Fruit fly (Drosophila melanogaster) whole organism, wandering third instar larva: ENCODE measurements around the gene CG45105.
A peak's percentile ranks its signal among the peaks of the same experiment; 100 is the strongest.

Source experiments
- Abd-B ChIP-seq: fragments of >200 bp; optimal IDR thresholded peaks from 2 replicates; lab custom pipeline; 2017; ENCODE audit warnings: missing biosample characterization, missing genetic modification characterization
- CG32264 ChIP-seq: fragments of 200-800 bp; sonication (Bioruptor generic); optimal IDR thresholded peaks from 2 replicates; lab custom pipeline; 2016; ENCODE audit warnings: missing biosample characterization, missing genetic modification characterization
- CrebA ChIP-seq: fragments of 200-800 bp; sonication (Bioruptor generic); optimal IDR thresholded peaks from 2 replicates; lab custom pipeline; 2016; ENCODE audit warnings: missing biosample characterization, mild to moderate bottlenecking, missing genetic modification characterization, borderline replicate concordance
- Dfd ChIP-seq: fragments of >200 bp; optimal IDR thresholded peaks from 2 replicates; lab custom pipeline; 2017; ENCODE audit warnings: missing biosample characterization, missing genetic modification characterization
- Dif ChIP-seq: fragments of 200-275, 200-300 bp; sonication (Bioruptor generic); optimal IDR thresholded peaks from 2 replicates; lab custom pipeline; 2018; ENCODE audit warnings: missing biosample characterization, missing genetic modification characterization; ENCODE audit not compliant: partially characterized antibody
- GATAd ChIP-seq: sonication (Bioruptor generic); optimal IDR thresholded peaks from 2 replicates; lab custom pipeline; 2016; ENCODE audit warnings: missing biosample characterization, missing genetic modification characterization
- HLH106 ChIP-seq: fragments of 200-800 bp; optimal IDR thresholded peaks from 3 replicates; lab custom pipeline; 2019; ENCODE audit warnings: missing biosample characterization, mild to moderate bottlenecking, missing genetic modification characterization, moderate library complexity
- Hnf4 ChIP-seq: fragments of 200-800 bp; sonication (Bioruptor generic); optimal IDR thresholded peaks from 2 replicates; lab custom pipeline; 2016; ENCODE audit warnings: missing biosample characterization, mild to moderate bottlenecking, missing genetic modification characterization
- Hr78 ChIP-seq: fragments of >200 bp; optimal IDR thresholded peaks from 2 replicates; lab custom pipeline; 2017; ENCODE audit warnings: missing biosample characterization, missing genetic modification characterization
- Hr83 ChIP-seq: fragments of 200-300 bp; sonication (Bioruptor generic); optimal IDR thresholded peaks from 2 replicates; lab custom pipeline; 2016; ENCODE audit warnings: missing biosample characterization, mild to moderate bottlenecking, missing genetic modification characterization, moderate library complexity; ENCODE audit not compliant: poor library complexity, severe bottlenecking
- Jra ChIP-seq: sonication (Bioruptor generic); optimal IDR thresholded peaks from 2 replicates; lab custom pipeline; 2016; ENCODE audit warnings: missing biosample characterization, missing genetic modification characterization
- Mio ChIP-seq: sonication (Bioruptor generic); optimal IDR thresholded peaks from 2 replicates; lab custom pipeline; 2016; ENCODE audit warnings: missing biosample characterization, missing genetic modification characterization
- OdsH ChIP-seq: fragments of 200-800 bp; sonication (Bioruptor generic); optimal IDR thresholded peaks from 2 replicates; lab custom pipeline; 2016; ENCODE audit warnings: missing biosample characterization, mild to moderate bottlenecking, missing genetic modification characterization
- Rel ChIP-seq, 2 experiments: fragments of 200-800 bp; sonication (Bioruptor generic) in 1 of 2; optimal IDR thresholded peaks; 2 replicates in 1 of 2; 3 replicates in 1 of 2; lab custom pipeline; 2016 to 2019; ENCODE audit warnings: mild to moderate bottlenecking in 2 of 2, missing biosample characterization in 2 of 2, missing genetic modification characterization in 2 of 2, moderate library complexity in 1 of 2
- Sp1 ChIP-seq: fragments of 200-800 bp; sonication (Bioruptor generic); optimal IDR thresholded peaks from 3 replicates; lab custom pipeline; 2019; ENCODE audit warnings: missing biosample characterization, mild to moderate bottlenecking, missing genetic modification characterization, moderate library complexity
- Vsx2 ChIP-seq: fragments of 200-300, 225-300 bp; sonication (Bioruptor generic); optimal IDR thresholded peaks from 2 replicates; lab custom pipeline; 2018; ENCODE audit warnings: missing biosample characterization, missing genetic modification characterization; ENCODE audit not compliant: partially characterized antibody
- br ChIP-seq: fragments of 200-800 bp; sonication (Bioruptor generic); optimal IDR thresholded peaks from 2 replicates; lab custom pipeline; 2016; ENCODE audit warnings: missing biosample characterization, missing genetic modification characterization
- brk ChIP-seq: fragments of 200-800 bp; sonication (Bioruptor generic); optimal IDR thresholded peaks from 2 replicates; lab custom pipeline; 2016; ENCODE audit warnings: missing biosample characterization, mild to moderate bottlenecking, missing genetic modification characterization
- dmrt93B ChIP-seq: fragments of 200-800 bp; sonication (Bioruptor generic); optimal IDR thresholded peaks from 2 replicates; lab custom pipeline; 2018; ENCODE audit warnings: missing biosample characterization, mild to moderate bottlenecking, missing genetic modification characterization
- dsf ChIP-seq: sonication (Bioruptor generic); optimal IDR thresholded peaks from 2 replicates; lab custom pipeline; 2016; ENCODE audit warnings: missing biosample characterization, missing genetic modification characterization, borderline replicate concordance
- ey ChIP-seq: fragments of 200-800 bp; sonication (Bioruptor generic); optimal IDR thresholded peaks from 2 replicates; lab custom pipeline; 2016; ENCODE audit warnings: missing biosample characterization, missing genetic modification characterization
- foxo ChIP-seq, 2 experiments: fragments of 200-800 bp; sonication (Bioruptor generic); optimal IDR thresholded peaks; 2 replicates in 1 of 2; 3 replicates in 1 of 2; lab custom pipeline; 2016 to 2017; ENCODE audit warnings: missing biosample characterization in 2 of 2, missing genetic modification characterization in 2 of 2
- h ChIP-seq: fragments of 200-800 bp; sonication (Bioruptor generic); optimal IDR thresholded peaks from 3 replicates; lab custom pipeline; 2016; ENCODE audit warnings: missing biosample characterization, mild to moderate bottlenecking, missing genetic modification characterization
- jim ChIP-seq: fragments of 175-275, 200-325 bp; sonication (Bioruptor generic); optimal IDR thresholded peaks from 2 replicates; lab custom pipeline; 2016; ENCODE audit warnings: missing biosample characterization, mild to moderate bottlenecking, missing genetic modification characterization
- lola ChIP-seq: fragments of >200 bp; optimal IDR thresholded peaks from 2 replicates; lab custom pipeline; 2017; ENCODE audit warnings: missing biosample characterization, missing genetic modification characterization
- rgr ChIP-seq: fragments of 200-800 bp; sonication (Bioruptor generic); optimal IDR thresholded peaks from 3 replicates; lab custom pipeline; 2016; ENCODE audit warnings: missing biosample characterization, mild to moderate bottlenecking, missing genetic modification characterization
- sage ChIP-seq: fragments of 200-800 bp; sonication (Bioruptor generic); optimal IDR thresholded peaks from 2 replicates; lab custom pipeline; 2016; ENCODE audit warnings: missing biosample characterization, mild to moderate bottlenecking, missing genetic modification characterization
- sv ChIP-seq: fragments of 200-800 bp; sonication (Bioruptor generic); optimal IDR thresholded peaks from 3 replicates; lab custom pipeline; 2016; ENCODE audit warnings: missing biosample characterization, missing genetic modification characterization
- tai ChIP-seq: sonication (Bioruptor generic); optimal IDR thresholded peaks from 2 replicates; lab custom pipeline; 2016; ENCODE audit warnings: missing biosample characterization, missing genetic modification characterization
- usp ChIP-seq: fragments of >200 bp; optimal IDR thresholded peaks from 2 replicates; lab custom pipeline; 2017; ENCODE audit warnings: missing biosample characterization, missing genetic modification characterization
- woc ChIP-seq: sonication (Bioruptor generic); optimal IDR thresholded peaks from 2 replicates; lab custom pipeline; 2016; ENCODE audit warnings: missing biosample characterization, mild to moderate bottlenecking, missing genetic modification characterization

Gene CG45105

DNA sequence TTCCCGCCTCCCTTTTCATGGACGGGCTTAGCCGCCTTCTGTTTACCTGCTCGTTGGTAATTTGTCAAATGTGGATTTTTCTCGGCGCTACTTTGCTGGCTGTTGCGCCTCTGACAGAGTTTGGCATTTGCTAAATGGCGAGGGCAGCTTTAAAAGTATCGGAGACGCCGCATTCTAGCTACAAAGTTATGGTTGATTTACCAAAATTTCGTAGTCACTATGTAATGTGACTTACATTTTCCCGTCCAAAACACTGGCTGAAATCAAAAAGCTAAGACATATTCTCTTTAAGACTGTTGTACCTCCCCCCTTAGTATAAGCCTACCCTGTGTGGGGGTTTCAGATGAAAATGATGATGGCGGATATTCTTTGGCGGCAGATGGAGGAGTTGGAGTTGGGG lies 29.8 kb upstream of the CG45105 start:
- TF ChIP-seq sv (GFP tag; lab: Kevin White, UChicago) (no peak), rgr (no peak), Jra (GFP tag; lab: Kevin White, UChicago) (no peak), Rel (GFP tag; optimal IDR thresholded peaks at IDR 0.05; lab: Kevin White, UChicago) (no peak), Rel (tag; optimal IDR thresholded peaks at IDR 0.05; lab: Kevin White, UChicago) (no peak), Abd-B (GFP tag; lab: Kevin White, UChicago) (no peak), Sp1 (no peak)

DNA sequence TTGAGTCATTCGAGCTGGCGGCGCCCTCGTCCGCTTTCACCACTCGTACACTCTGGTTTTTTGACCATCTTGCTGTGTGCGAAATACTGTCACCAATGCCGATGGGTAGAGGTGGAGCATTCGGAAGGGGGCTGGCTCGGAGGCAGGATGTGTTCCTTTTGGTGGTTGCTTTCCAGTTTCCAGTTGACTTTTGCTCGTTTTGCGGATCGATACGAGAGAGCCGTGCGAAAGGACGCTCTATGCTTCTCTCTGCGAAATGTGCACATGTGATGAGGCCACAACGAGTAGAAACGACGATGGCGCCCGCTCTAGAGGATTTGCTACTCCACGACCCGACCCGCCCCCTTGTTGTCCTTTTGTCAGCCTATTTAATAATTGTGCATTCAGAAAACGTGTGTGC lies 19.9 kb upstream of the CG45105 start:
- TF ChIP-seq Abd-B (GFP tag; lab: Kevin White, UChicago) (no peak), Hnf4 (no peak), dsf (GFP tag; lab: Kevin White, UChicago) (no peak), br (GFP tag; lab: Kevin White, UChicago) (no peak), Sp1 (no peak), ey (no peak), CrebA (GFP tag; lab: Kevin White, UChicago) (no peak), tai (GFP tag; lab: Kevin White, UChicago) (no peak), Rel (GFP tag; optimal IDR thresholded peaks at IDR 0.05; lab: Kevin White, UChicago) (no peak), Rel (tag; optimal IDR thresholded peaks at IDR 0.05; lab: Kevin White, UChicago) (no peak)
- TF ChIP-seq, all 38 proteins: peak for 0

DNA sequence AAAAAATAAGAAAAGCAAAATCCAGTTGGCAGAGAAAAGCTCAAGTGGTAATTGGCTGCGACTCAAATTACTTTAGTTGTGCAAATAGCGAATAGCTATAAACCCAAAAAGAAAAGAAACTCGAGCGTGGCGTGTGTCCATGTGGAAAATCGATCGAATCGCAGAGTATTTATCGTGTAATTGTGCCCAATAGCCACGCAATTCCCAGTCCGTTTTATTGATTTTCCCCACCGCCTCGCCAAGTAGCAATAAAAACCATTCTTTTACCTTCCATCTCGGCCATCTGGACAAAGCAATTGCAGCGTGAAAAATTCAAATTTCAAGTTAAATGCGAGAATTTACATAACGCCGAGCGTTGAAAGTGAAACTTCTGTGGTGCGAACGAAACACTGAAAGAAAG lies 17.7 kb upstream of the CG45105 start:
- no peak for TF ChIP-seq Vsx2 (GFP tag; lab: Kevin White, UChicago)
- TF ChIP-seq lola (GFP tag; lab: Kevin White, UChicago): no peak
- no peak for TF ChIP-seq br (GFP tag; lab: Kevin White, UChicago)
- no peak for TF ChIP-seq brk
- TF ChIP-seq sage: no peak
- no peak for TF ChIP-seq Jra (GFP tag; lab: Kevin White, UChicago)
- TF ChIP-seq Abd-B (GFP tag; lab: Kevin White, UChicago): no peak
- TF ChIP-seq Sp1: no peak
- TF ChIP-seq HLH106: no peak
- TF ChIP-seq usp (GFP tag; lab: Kevin White, UChicago): no peak
- TF ChIP-seq dmrt93B: no peak
- no peak for TF ChIP-seq Dif (GFP tag; lab: Kevin White, UChicago)
- TF ChIP-seq foxo (GFP tag; optimal IDR thresholded peaks at IDR 0.05; lab: Kevin White, UChicago): no peak
- TF ChIP-seq Hnf4: no peak
- no peak for TF ChIP-seq tai (GFP tag; lab: Kevin White, UChicago)
- TF ChIP-seq Mio (GFP tag; lab: Kevin White, UChicago): no peak
- TF ChIP-seq sv (GFP tag; lab: Kevin White, UChicago): no peak
- TF ChIP-seq woc (GFP tag; lab: Kevin White, UChicago): no peak
- TF ChIP-seq jim (GFP tag; lab: Kevin White, UChicago): no peak
- TF ChIP-seq CrebA (GFP tag; lab: Kevin White, UChicago): no peak

DNA sequence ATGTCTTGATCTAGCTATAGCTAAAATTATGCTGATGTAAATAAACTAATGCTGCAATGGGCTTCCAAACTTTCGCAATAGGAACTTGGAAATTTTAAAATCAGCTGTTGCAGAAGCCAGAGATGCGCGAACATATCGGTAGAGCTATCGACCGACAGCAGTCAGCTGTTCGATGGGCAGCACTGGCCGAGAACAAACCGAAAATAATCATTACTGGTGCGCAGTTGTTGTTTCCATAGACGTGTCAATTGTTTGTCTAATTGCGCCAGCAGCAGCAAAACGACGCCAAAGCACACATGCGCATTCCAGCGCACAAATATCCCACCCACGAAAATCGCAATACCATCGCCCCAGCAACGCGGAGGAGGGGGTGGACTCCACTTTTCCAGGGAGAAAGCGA lies 17.1 kb upstream of the CG45105 start, which contains the start of gene Sap47:
Gene Sap47, plus strand, starts transcription at position 149 of the 400 bp plus-strand sequence.
- TF ChIP-seq dmrt93B (no peak), Vsx2 (GFP tag; lab: Kevin White, UChicago) (peak; percentile 55), sage (peak; percentile 11), Abd-B (GFP tag; lab: Kevin White, UChicago) (no peak), rgr (peak; percentile 27), CrebA (GFP tag; lab: Kevin White, UChicago) (no peak)
- TF ChIP-seq, all 38 proteins: peak for 3

DNA sequence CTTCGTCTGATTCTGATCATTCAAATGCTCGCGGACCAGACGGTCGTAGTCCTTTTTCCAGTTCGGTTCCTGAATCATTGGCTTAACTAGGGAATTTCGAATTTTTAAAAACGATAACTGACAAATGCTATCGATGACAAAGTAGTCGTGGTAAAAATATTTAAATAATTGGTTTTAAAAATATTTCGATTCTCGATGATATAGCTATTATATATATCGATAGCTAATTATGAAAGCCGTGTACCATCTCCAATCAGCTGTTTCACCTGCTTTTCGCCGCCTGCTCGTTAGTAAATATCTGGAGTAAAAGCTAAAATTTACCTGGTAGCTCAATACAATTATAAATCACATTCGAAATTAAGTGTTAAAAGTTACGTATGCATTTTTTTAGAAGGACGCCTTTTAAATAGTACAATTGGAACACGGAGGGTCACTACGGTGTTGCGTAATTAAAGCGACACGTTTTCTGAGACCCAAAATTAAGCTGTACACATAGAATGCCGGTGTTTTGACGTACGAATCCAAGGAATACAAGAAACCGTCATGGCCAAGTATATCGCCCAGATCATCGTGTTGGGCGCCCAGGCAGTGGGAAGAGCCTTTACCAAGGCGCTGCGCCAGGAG lies 15.9 kb upstream of the CG45105 start, which contains the start of the genes CG5478 and blp:
Gene CG5478, minus strand, starts transcription at position 126 of the 624 bp plus-strand sequence.
Gene blp, plus strand, starts transcription at position 239 of the 624 bp plus-strand sequence.
- peak; percentile 34 for TF ChIP-seq sage
- no peak for TF ChIP-seq Hr78
- peak; percentile 87 for TF ChIP-seq Vsx2 (GFP tag; lab: Kevin White, UChicago)
- TF ChIP-seq GATAd (GFP tag; lab: Kevin White, UChicago): no peak
- TF ChIP-seq, all 38 proteins: peak for 2

DNA sequence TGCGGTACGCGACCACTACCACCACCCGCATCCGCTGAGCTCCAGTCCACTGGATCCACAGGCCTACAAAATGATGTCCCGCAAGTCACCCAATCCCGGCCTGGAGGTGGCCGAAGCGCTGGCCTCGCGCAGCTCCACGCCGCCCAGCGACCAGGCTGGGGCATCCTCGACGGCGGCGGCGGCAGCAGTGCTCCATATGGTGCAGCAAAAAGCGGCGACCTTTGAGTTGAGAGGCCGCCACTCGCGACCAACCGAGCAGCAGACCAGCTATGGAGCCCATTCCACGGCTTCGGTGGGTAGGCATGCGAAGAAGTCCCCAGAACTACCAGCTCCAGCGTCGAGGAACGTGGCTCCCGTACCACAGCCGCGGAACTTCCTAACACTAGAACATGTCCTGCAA lies 12.2 kb upstream of the CG45105 start:
- TF ChIP-seq woc (GFP tag; lab: Kevin White, UChicago) (no peak), jim (GFP tag; lab: Kevin White, UChicago) (no peak), CG32264 (GFP tag; lab: Kevin White, UChicago) (no peak), HLH106 (no peak), foxo (GFP tag; optimal IDR thresholded peaks at IDR 0.05; lab: Kevin White, UChicago) (no peak), rgr (no peak), Jra (GFP tag; lab: Kevin White, UChicago) (no peak), OdsH (no peak), Hnf4 (no peak), Dfd (no peak), Rel (GFP tag; optimal IDR thresholded peaks at IDR 0.05; lab: Kevin White, UChicago) (no peak), Rel (tag; optimal IDR thresholded peaks at IDR 0.05; lab: Kevin White, UChicago) (no peak), tai (GFP tag; lab: Kevin White, UChicago) (no peak), h (GFP tag; lab: Kevin White, UChicago) (no peak), lola (GFP tag; lab: Kevin White, UChicago) (no peak), Hr83 (GFP tag; lab: Kevin White, UChicago) (no peak)
